Fruit fly (Drosophila melanogaster) whole organism, embryonic: ENCODE measurements around the gene mmy.

Source experiments
- Bteb2 ChIP-seq: fragments of 200-800 bp; sonication (Bioruptor generic); optimal IDR thresholded peaks from 2 replicates; lab custom pipeline; 2016; ENCODE audit warnings: missing biosample characterization, missing genetic modification characterization
- CG10543 ChIP-seq: fragments of 200-800 bp; sonication (Bioruptor generic); optimal IDR thresholded peaks from 3 replicates; lab custom pipeline; 2017; ENCODE audit warnings: missing biosample characterization, mild to moderate bottlenecking, missing genetic modification characterization, moderate library complexity
- CG11560 ChIP-seq: fragments of 200-800 bp; sonication (Bioruptor generic); IDR thresholded peaks from 3 replicates; pipeline ENCODE4 v1.3.6; 2022; ENCODE audit warnings: missing biosample characterization, missing genetic modification characterization
- CG12236 ChIP-seq: fragments of 200-800 bp; sonication (Bioruptor generic); optimal IDR thresholded peaks from 2 replicates; lab custom pipeline; 2016; ENCODE audit warnings: missing biosample characterization, missing genetic modification characterization
- CG12659 ChIP-seq: fragments of 200-800 bp; sonication (Bioruptor generic); optimal IDR thresholded peaks from 3 replicates; lab custom pipeline; 2017; ENCODE audit warnings: mild to moderate bottlenecking, missing biosample characterization, missing genetic modification reagents, missing genetic modification characterization
- CG13624 ChIP-seq: fragments of 200-800 bp; sonication (Bioruptor generic); optimal IDR thresholded peaks from 2 replicates; lab custom pipeline; 2016; ENCODE audit warnings: missing biosample characterization, missing genetic modification characterization
- CG15269 ChIP-seq: fragments of 200-800 bp; sonication (Bioruptor generic); optimal IDR thresholded peaks from 2 replicates; lab custom pipeline; 2018; ENCODE audit warnings: missing biosample characterization, mild to moderate bottlenecking, missing genetic modification characterization, moderate library complexity
- CG18011 ChIP-seq: fragments of 200-800 bp; sonication (Bioruptor generic); optimal IDR thresholded peaks from 2 replicates; lab custom pipeline; 2017; ENCODE audit warnings: missing biosample characterization, missing genetic modification characterization, mild to moderate bottlenecking, moderate library complexity, missing genotype
- CG2199 ChIP-seq: fragments of 200-800 bp; sonication (Bioruptor generic); IDR thresholded peaks from 3 replicates; pipeline ENCODE4 v1.3.6; 2022; ENCODE audit warnings: missing biosample characterization, missing genetic modification characterization
- CG2678 ChIP-seq: fragments of 200-800 bp; sonication (Bioruptor generic); optimal IDR thresholded peaks from 3 replicates; lab custom pipeline; 2019; ENCODE audit warnings: missing biosample characterization, mild to moderate bottlenecking, missing genetic modification characterization, moderate library complexity
- CG32532 ChIP-seq: fragments of 200-800 bp; sonication (Bioruptor generic); IDR thresholded peaks from 2 replicates; pipeline ENCODE4 v1.3.6; 2022; ENCODE audit warnings: missing biosample characterization, missing genetic modification characterization
- CG34422 ChIP-seq: fragments of 200-800 bp; sonication (Bioruptor generic); IDR thresholded peaks from 3 replicates; pipeline ENCODE4 v1.3.6; 2022; ENCODE audit warnings: missing biosample characterization, missing genetic modification characterization
- CG4328 ChIP-seq: fragments of 200-800 bp; sonication (Bioruptor generic); optimal IDR thresholded peaks from 3 replicates; lab custom pipeline; 2017; ENCODE audit warnings: missing biosample characterization, missing genetic modification reagents, missing genetic modification characterization
- CG4730 ChIP-seq: fragments of 200-800 bp; sonication (Bioruptor generic); IDR thresholded peaks from 2 replicates; pipeline ENCODE4 v1.3.6; 2022; ENCODE audit warnings: missing biosample characterization, missing genetic modification characterization
- CG9932 ChIP-seq: fragments of 200-800 bp; sonication (Bioruptor generic); IDR thresholded peaks from 2 replicates; pipeline ENCODE4 v1.3.6; 2022; ENCODE audit warnings: missing biosample characterization, missing genetic modification characterization
- CrebB ChIP-seq: fragments of 200-800 bp; sonication (Bioruptor generic); optimal IDR thresholded peaks from 3 replicates; lab custom pipeline; 2018; ENCODE audit warnings: missing biosample characterization, mild to moderate bottlenecking, missing genetic modification characterization
- Dip2 ChIP-seq: fragments of 200-800 bp; sonication (Bioruptor generic); IDR thresholded peaks from 2 replicates; pipeline ENCODE4 v1.3.6; 2022; ENCODE audit warnings: missing biosample characterization, missing genetic modification characterization
- H2.0 ChIP-seq: fragments of 200-800 bp; sonication (Bioruptor generic); IDR thresholded peaks from 2 replicates; pipeline ENCODE4 v1.3.6; 2022; ENCODE audit warnings: missing biosample characterization, missing genetic modification characterization
- HLH54F ChIP-seq: fragments of 200-800 bp; sonication (Bioruptor generic); optimal IDR thresholded peaks from 3 replicates; lab custom pipeline; 2016; ENCODE audit warnings: missing biosample characterization, missing genetic modification characterization
- HLHmδ ChIP-seq: fragments of 200-800 bp; sonication (Bioruptor generic); optimal IDR thresholded peaks from 2 replicates; lab custom pipeline; 2018; ENCODE audit warnings: missing biosample characterization, mild to moderate bottlenecking, missing genetic modification characterization, moderate library complexity
- Hsf ChIP-seq: fragments of 200-800 bp; sonication (Bioruptor generic); optimal IDR thresholded peaks from 3 replicates; lab custom pipeline; 2016; ENCODE audit warnings: missing biosample characterization, missing genetic modification characterization
- Jarid2 ChIP-seq: fragments of 200-800 bp; sonication (Bioruptor generic); optimal IDR thresholded peaks from 3 replicates; lab custom pipeline; 2017; ENCODE audit warnings: mild to moderate bottlenecking, missing biosample characterization, missing genetic modification reagents, missing genetic modification characterization
- Lpt ChIP-seq: fragments of >200 bp; optimal IDR thresholded peaks from 2 replicates; lab custom pipeline; 2018; ENCODE audit warnings: missing biosample characterization, missing genetic modification characterization
- Med ChIP-seq: fragments of 200-800 bp; sonication (Bioruptor generic); peaks from one replicate; lab custom pipeline; 2016; ENCODE audit warnings: missing biosample characterization, missing genetic modification characterization, mild to moderate bottlenecking, inconsistent platforms, moderate library complexity
- Neu2 ChIP-seq: fragments of 200-800 bp; sonication (Bioruptor generic); optimal IDR thresholded peaks from 3 replicates; lab custom pipeline; 2016; ENCODE audit warnings: missing biosample characterization, missing genetic modification characterization, borderline replicate concordance
- NfI ChIP-seq: fragments of 200-800 bp; sonication (Bioruptor generic); optimal IDR thresholded peaks from 3 replicates; lab custom pipeline; 2018; ENCODE audit warnings: missing biosample characterization, mild to moderate bottlenecking, missing genetic modification characterization, moderate library complexity
- Xbp1 ChIP-seq: fragments of 200-800 bp; sonication (Bioruptor generic); optimal IDR thresholded peaks from 3 replicates; lab custom pipeline; 2016; ENCODE audit warnings: missing biosample characterization, mild to moderate bottlenecking, missing genetic modification characterization
- abd-A ChIP-seq: fragments of 200-800 bp; sonication (Bioruptor generic); optimal IDR thresholded peaks from 3 replicates; lab custom pipeline; 2019; ENCODE audit warnings: missing biosample characterization, mild to moderate bottlenecking, missing genetic modification characterization, moderate library complexity
- bab2 ChIP-seq: fragments of 200-800 bp; sonication (Bioruptor generic); optimal IDR thresholded peaks from 2 replicates; lab custom pipeline; 2016; ENCODE audit warnings: missing biosample characterization, missing genetic modification characterization
- caup ChIP-seq: fragments of 200-800 bp; sonication (Bioruptor generic); optimal IDR thresholded peaks from 3 replicates; lab custom pipeline; 2017; ENCODE audit warnings: missing biosample characterization, mild to moderate bottlenecking, missing genetic modification characterization, moderate library complexity; ENCODE audit not compliant: severe bottlenecking
- chinmo ChIP-seq: fragments of 200-800 bp; sonication (Bioruptor generic); IDR thresholded peaks from 4 replicates; pipeline ENCODE4 v1.3.6; 2022; ENCODE audit warnings: missing biosample characterization, missing genetic modification characterization; ENCODE audit not compliant: partially characterized antibody
- corto ChIP-seq: fragments of 200-800 bp; sonication (Bioruptor generic); optimal IDR thresholded peaks from 2 replicates; lab custom pipeline; 2016; ENCODE audit warnings: missing biosample characterization, mild to moderate bottlenecking, missing genetic modification characterization, moderate library complexity
- dati ChIP-seq: fragments of 200-800 bp; sonication (Bioruptor generic); IDR thresholded peaks from 2 replicates; pipeline ENCODE4 v1.3.6; 2022; ENCODE audit warnings: missing biosample characterization, missing genetic modification characterization
- disco-r ChIP-seq: fragments of 200-800 bp; sonication (Bioruptor generic); optimal IDR thresholded peaks from 2 replicates; lab custom pipeline; 2016; ENCODE audit warnings: missing biosample characterization, missing genetic modification characterization
- dmrt11E ChIP-seq: fragments of 200-800 bp; sonication (Bioruptor generic); optimal IDR thresholded peaks from 3 replicates; lab custom pipeline; 2018; ENCODE audit warnings: missing biosample characterization, mild to moderate bottlenecking, missing genetic modification characterization, moderate library complexity
- ems ChIP-seq: fragments of 200-800 bp; sonication (Bioruptor generic); optimal IDR thresholded peaks from 3 replicates; lab custom pipeline; 2016; ENCODE audit warnings: missing biosample characterization, missing genetic modification characterization
- eve ChIP-seq, 2 experiments: fragments of >200 bp; optimal IDR thresholded peaks; 2 replicates each; lab custom pipeline; 2017; ENCODE audit warnings: missing biosample characterization in 2 of 2, missing genetic modification characterization in 2 of 2
- exex ChIP-seq: fragments of 200-800 bp; sonication (Bioruptor generic); optimal IDR thresholded peaks from 4 replicates; lab custom pipeline; 2018; ENCODE audit warnings: missing biosample characterization, mild to moderate bottlenecking, missing genetic modification characterization, moderate library complexity
- fd96Cb ChIP-seq: fragments of 200-800 bp; sonication (Bioruptor generic); optimal IDR thresholded peaks from 2 replicates; lab custom pipeline; 2018; ENCODE audit warnings: missing biosample characterization, mild to moderate bottlenecking, missing genetic modification characterization, moderate library complexity
- gro ChIP-seq: fragments of 200-800 bp; sonication (Bioruptor generic); optimal IDR thresholded peaks from 2 replicates; lab custom pipeline; 2016; ENCODE audit warnings: missing biosample characterization, missing genetic modification characterization
- gsb-n ChIP-seq: fragments of 200-800 bp; sonication (Bioruptor generic); optimal IDR thresholded peaks from 3 replicates; lab custom pipeline; 2018; ENCODE audit warnings: missing biosample characterization, mild to moderate bottlenecking, missing genetic modification characterization
- her ChIP-seq: fragments of 200-800 bp; sonication (Bioruptor generic); optimal IDR thresholded peaks from 2 replicates; lab custom pipeline; 2016; ENCODE audit warnings: missing biosample characterization, missing genetic modification characterization
- ind ChIP-seq: fragments of 200-800 bp; sonication (Bioruptor generic); optimal IDR thresholded peaks from 3 replicates; lab custom pipeline; 2016; ENCODE audit warnings: missing biosample characterization, missing genetic modification characterization
- lola ChIP-seq, 3 experiments: fragments of >200 bp in 2 of 3; fragments of 200-800 bp in 1 of 3; sonication (Bioruptor generic) in 1 of 3; optimal IDR thresholded peaks; 2 replicates each; lab custom pipeline; 2017 to 2019; ENCODE audit warnings: missing biosample characterization in 3 of 3, missing genetic modification characterization in 3 of 3, mild to moderate bottlenecking in 1 of 3, moderate library complexity in 1 of 3
- nom ChIP-seq: fragments of 200-800 bp; sonication (Bioruptor generic); optimal IDR thresholded peaks from 2 replicates; lab custom pipeline; 2017; ENCODE audit warnings: missing biosample characterization, missing genetic modification characterization, mild to moderate bottlenecking, moderate library complexity, missing genetic modification reagents
- pum ChIP-seq: fragments of 200-800 bp; sonication (Bioruptor generic); optimal IDR thresholded peaks from 2 replicates; lab custom pipeline; 2016; ENCODE audit warnings: missing biosample characterization, missing genetic modification characterization
- rib ChIP-seq: fragments of 200-800 bp; sonication (Bioruptor generic); IDR thresholded peaks from 2 replicates; pipeline ENCODE4 v1.3.6; 2022; ENCODE audit warnings: missing biosample characterization, missing genetic modification characterization
- slou ChIP-seq: fragments of 200-800 bp; sonication (Bioruptor generic); optimal IDR thresholded peaks from 3 replicates; lab custom pipeline; 2016; ENCODE audit warnings: missing biosample characterization, missing genetic modification characterization
- twi ChIP-seq: fragments of 200-800 bp; optimal IDR thresholded peaks from 2 replicates; lab custom pipeline; 2019; ENCODE audit warnings: missing biosample characterization, mild to moderate bottlenecking, missing genetic modification characterization, moderate library complexity
- unpg ChIP-seq: fragments of 200-800 bp; sonication (Bioruptor generic); optimal IDR thresholded peaks from 3 replicates; lab custom pipeline; 2018; ENCODE audit warnings: missing biosample characterization, mild to moderate bottlenecking, missing genetic modification characterization, moderate library complexity
- wek ChIP-seq: fragments of 200-800 bp; sonication (Bioruptor generic); optimal IDR thresholded peaks from 3 replicates; lab custom pipeline; 2018; ENCODE audit warnings: missing biosample characterization, mild to moderate bottlenecking, missing genetic modification characterization, moderate library complexity

mmy gene

dm6 chr2L:6494405-6494816 is 20.7 kb upstream of the mmy start, which contains the start of gene CG9547 (continued):
- no peak for TF ChIP-seq gsb-n (tag; lab: Kevin White, UChicago)
- TF ChIP-seq wek (GFP tag; lab: Kevin White, UChicago) = peak; percentile 31
- no peak for TF ChIP-seq abd-A
- TF ChIP-seq dmrt11E (tag; lab: Kevin White, UChicago) = no peak
- no peak for TF ChIP-seq H2.0
- no peak for TF ChIP-seq slou (GFP tag; lab: Kevin White, UChicago)
- no peak for TF ChIP-seq Neu2 (GFP tag; lab: Kevin White, UChicago)
- TF ChIP-seq chinmo = peak; percentile 77; the same call in 2 of the 4 replicates
- TF ChIP-seq CrebB (tag; lab: Kevin White, UChicago) = peak; percentile 29
- peak; percentile 80; the same call in 1 of the 2 replicates for TF ChIP-seq rib (GFP tag; lab: Robert Waterston, UW)
- no peak for TF ChIP-seq Hsf (GFP tag; lab: Kevin White, UChicago)
- no peak for TF ChIP-seq dati
- TF ChIP-seq CG13624 (GFP tag; lab: Kevin White, UChicago) = peak; percentile 8
- TF ChIP-seq NfI (GFP tag; lab: Kevin White, UChicago) = peak; percentile 20
- TF ChIP-seq CG11560 = no peak
- no peak for TF ChIP-seq Xbp1 (GFP tag; lab: Kevin White, UChicago)
- TF ChIP-seq CG15269 (tag; lab: Kevin White, UChicago) = peak; percentile 11
- peak; percentile 8 for TF ChIP-seq unpg (GFP tag; lab: Kevin White, UChicago)
- TF ChIP-seq pum (GFP tag; lab: Kevin White, UChicago) = no peak
- TF ChIP-seq eve (GFP tag; optimal IDR thresholded peaks at IDR 0.05; lab: Kevin White, UChicago) = no peak
- no peak for TF ChIP-seq Bteb2 (GFP tag; lab: Kevin White, UChicago)
- no peak for TF ChIP-seq HLH54F (GFP tag; lab: Kevin White, UChicago)
- TF ChIP-seq CG2199 (GFP tag; lab: Robert Waterston, UW) = no peak
- TF ChIP-seq exex (tag; lab: Kevin White, UChicago) = peak; percentile 82
- no peak for TF ChIP-seq CG12236
- TF ChIP-seq Lpt (GFP tag; lab: Kevin White, UChicago) = no peak
- TF ChIP-seq gro (GFP tag; lab: Kevin White, UChicago) = peak; percentile 53
- TF ChIP-seq corto (GFP tag; lab: Kevin White, UChicago) = no peak
- peak; percentile 84 for TF ChIP-seq Jarid2 (GFP tag; lab: Kevin White, UChicago)
- TF ChIP-seq CG18011 (GFP tag; lab: Kevin White, UChicago) = no peak
- TF ChIP-seq caup (GFP tag; lab: Kevin White, UChicago) = peak; percentile 39
- TF ChIP-seq lola (GFP tag; optimal IDR thresholded peaks at IDR 0.05; lab: Kevin White, UChicago) = no peak
- no peak for TF ChIP-seq CG4730 (GFP tag; lab: Robert Waterston, UW)
- TF ChIP-seq HLHmδ = no peak
- TF ChIP-seq ind (GFP tag; lab: Kevin White, UChicago) = no peak
- TF ChIP-seq nom (GFP tag; lab: Kevin White, UChicago) = peak; percentile 48
- peak; percentile 4 for TF ChIP-seq ems (GFP tag; lab: Kevin White, UChicago)
- peak; percentile 70 for TF ChIP-seq CG10543 (GFP tag; lab: Kevin White, UChicago)
- TF ChIP-seq CG32532 (GFP tag; lab: Robert Waterston, UW) = no peak
- no peak for TF ChIP-seq bab2 (GFP tag; lab: Kevin White, UChicago)
- TF ChIP-seq CG9932 (GFP tag; lab: Robert Waterston, UW) = peak; percentile 30; the same call in 1 of the 2 replicates
- TF ChIP-seq fd96Cb (tag; lab: Kevin White, UChicago) = no peak
- TF ChIP-seq CG12659 = peak; percentile 0
- no peak for TF ChIP-seq CG4328 (GFP tag; lab: Kevin White, UChicago)
- TF ChIP-seq twi (tag; lab: Kevin White, UChicago) = no peak
- no peak for TF ChIP-seq Dip2 (GFP tag; lab: Robert Waterston, UW)
- no peak for TF ChIP-seq disco-r (GFP tag; lab: Kevin White, UChicago)
- peak; percentile 15 for TF ChIP-seq CG2678 (tag; lab: Kevin White, UChicago)
- TF ChIP-seq Med (GFP tag; lab: Kevin White, UChicago) = peak; percentile 59
- peak; percentile 3 for TF ChIP-seq her (GFP tag; lab: Kevin White, UChicago)
- 0 out of 3 replicates have a peak, but pooled peaks have one; percentile 31 for TF ChIP-seq CG34422 (GFP tag; lab: Robert Waterston, UW)
